Fruit fly (Drosophila melanogaster): Measurements from ENCODE around the gene CG46468.

The CG46468 gene

DNA sequence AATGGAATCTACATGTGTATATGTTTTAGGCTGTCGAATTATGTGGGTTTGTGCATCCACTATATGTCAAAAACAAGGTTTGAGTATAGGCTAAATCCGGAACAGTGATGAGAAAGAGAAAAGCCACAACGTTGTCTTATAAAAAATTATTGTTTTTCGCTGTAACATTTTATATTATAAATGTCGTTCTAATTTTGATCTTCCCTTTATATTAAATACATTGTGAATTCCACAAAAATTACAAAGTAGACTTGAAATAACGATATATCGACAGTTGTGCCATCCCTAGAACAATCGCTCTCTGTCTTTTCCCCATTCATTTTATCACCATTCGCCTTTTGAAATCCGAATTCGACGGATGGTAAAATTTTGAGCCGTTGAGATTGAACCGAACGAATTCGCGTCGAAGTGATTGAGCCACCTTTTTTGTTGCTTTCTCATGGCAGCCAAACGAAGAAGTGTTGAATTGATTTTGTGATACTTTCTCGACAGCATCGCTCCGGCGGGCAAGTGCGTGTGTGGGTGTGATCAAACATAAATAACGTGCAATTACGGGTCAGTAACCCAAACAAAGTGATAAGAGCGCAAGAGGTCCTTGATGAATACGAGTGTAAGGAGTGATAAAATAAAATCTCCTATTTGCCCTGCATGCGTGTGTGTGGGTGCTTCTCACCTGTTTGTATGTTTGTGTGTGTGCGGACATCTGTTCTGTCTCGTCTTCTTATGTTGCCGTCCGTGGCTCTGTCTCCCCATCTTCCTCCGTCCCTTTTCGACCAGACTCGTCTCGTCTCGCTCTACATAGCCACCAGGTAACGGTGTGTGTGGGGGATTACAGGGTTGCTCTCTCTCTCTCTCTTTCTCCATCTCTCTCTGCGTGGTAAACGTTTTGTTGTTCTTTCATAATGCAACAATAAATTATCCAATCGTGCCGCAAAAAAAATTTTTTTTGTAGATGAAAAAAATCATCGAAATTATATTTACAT is 44.1 kb downstream of the CG46468 start, which contains the start of gene Oatp30B (continued):
- TF ChIP-seq Tbp (GFP tag; optimal IDR thresholded peaks at IDR 0.05): no peak
- peak; percentile 77 for TF ChIP-seq nau (GFP tag; optimal IDR thresholded peaks at IDR 0.05)
- peak; percentile 92 for TF ChIP-seq CG7987 (GFP tag; optimal IDR thresholded peaks at IDR 0.05)
- TF ChIP-seq jumu (GFP tag; optimal IDR thresholded peaks at IDR 0.05): peak; percentile 93
- TF ChIP-seq sens-2 (GFP tag; IDR thresholded peaks at IDR 0.05): peak; percentile 96
- TF ChIP-seq Sox102F (GFP tag; optimal IDR thresholded peaks at IDR 0.05): peak; percentile 98
- peak; percentile 97 for TF ChIP-seq CG17328 (GFP tag; IDR thresholded peaks at IDR 0.05)
- peak; percentile 92 for TF ChIP-seq ssp (GFP tag; IDR thresholded peaks at IDR 0.05)
- TF ChIP-seq ase (GFP tag; IDR thresholded peaks at IDR 0.05): peak; percentile 97
- TF ChIP-seq CG12071 (GFP tag; optimal IDR thresholded peaks at IDR 0.05): peak; percentile 88
- peak; percentile 96 for TF ChIP-seq CG4730 (GFP tag; IDR thresholded peaks at IDR 0.05)
- peak in 1 of 2 experiments; percentile 44 for TF ChIP-seq tll (GFP tag; optimal IDR thresholded peaks at IDR 0.05)
- peak; percentile 96 for TF ChIP-seq CG16813 (GFP tag; IDR thresholded peaks at IDR 0.05; ENCODE audit: partially characterized antibody)
- peak; percentile 92 for TF ChIP-seq eyg (GFP tag; optimal IDR thresholded peaks at IDR 0.05)
- peak; percentile 80 for TF ChIP-seq stwl (tag; optimal IDR thresholded peaks at IDR 0.05)
- TF ChIP-seq Fer2 (tag; optimal IDR thresholded peaks at IDR 0.05): peak; percentile 96
- peak; percentile 94 for TF ChIP-seq CG6765 (GFP tag; optimal IDR thresholded peaks at IDR 0.05)
- TF ChIP-seq crc (GFP tag; optimal IDR thresholded peaks at IDR 0.05): peak; percentile 93
- peak; percentile 93 for TF ChIP-seq dmrt99B (tag; optimal IDR thresholded peaks at IDR 0.05)
- TF ChIP-seq CG12219 (GFP tag; optimal IDR thresholded peaks at IDR 0.05): peak; percentile 94
- TF ChIP-seq grau (tag; optimal IDR thresholded peaks at IDR 0.05): peak; percentile 96
- TF ChIP-seq ab (GFP tag; optimal IDR thresholded peaks at IDR 0.05): peak; percentile 70
- TF ChIP-seq exex (tag; optimal IDR thresholded peaks at IDR 0.05): peak; percentile 86
- peak; percentile 95 for TF ChIP-seq Blimp-1 (GFP tag; optimal IDR thresholded peaks at IDR 0.05)
- TF ChIP-seq salm (tag; optimal IDR thresholded peaks at IDR 0.05): peak; percentile 90
- TF ChIP-seq CG18262 (tag; optimal IDR thresholded peaks at IDR 0.05): peak; percentile 96
- TF ChIP-seq Dbx (GFP tag; IDR thresholded peaks at IDR 0.05): peak; percentile 99
- peak; percentile 81 for TF ChIP-seq CG4707 (GFP tag; optimal IDR thresholded peaks at IDR 0.05)
- no peak for TF ChIP-seq pan (optimal IDR thresholded peaks at IDR 0.05)
- peak in 1 of 2 experiments; percentile 98 for TF ChIP-seq pan (GFP tag; optimal IDR thresholded peaks at IDR 0.05 in 1 of 2, IDR thresholded peaks at IDR 0.05 in 1 of 2)
- peak; percentile 97 for TF ChIP-seq CG14860 (GFP tag; IDR thresholded peaks at IDR 0.05; ENCODE audit: partially characterized antibody)
- TF ChIP-seq zen2 (GFP tag; IDR thresholded peaks at IDR 0.05; ENCODE audit: partially characterized antibody): peak; percentile 99; the same call in 2 of the 3 replicates
- peak; percentile 96 for TF ChIP-seq pum (GFP tag; optimal IDR thresholded peaks at IDR 0.05)
- peak; percentile 97 for TF ChIP-seq BEAF-32 (GFP tag; optimal IDR thresholded peaks at IDR 0.05)
- peak; percentile 95 for TF ChIP-seq dati (GFP tag; IDR thresholded peaks at IDR 0.05)
- TF ChIP-seq CG5953 (GFP tag; IDR thresholded peaks at IDR 0.05): peak; percentile 97
- TF ChIP-seq CG4820 (GFP tag; optimal IDR thresholded peaks at IDR 0.05): peak; percentile 96
- peak; percentile 98 for TF ChIP-seq Ptx1 (GFP tag; IDR thresholded peaks at IDR 0.05)
- peak; percentile 97 for TF ChIP-seq HLH3B (GFP tag; IDR thresholded peaks at IDR 0.05)
- peak; percentile 99 for TF ChIP-seq sens (GFP tag)
- TF ChIP-seq tgo (GFP tag; IDR thresholded peaks at IDR 0.05): peak; percentile 97
- TF ChIP-seq tup (GFP tag; optimal IDR thresholded peaks at IDR 0.05): peak; percentile 93
- peak; percentile 95 for TF ChIP-seq Camta (GFP tag; optimal IDR thresholded peaks at IDR 0.05)
- peak; percentile 94 for TF ChIP-seq wor (GFP tag; IDR thresholded peaks at IDR 0.05)
- TF ChIP-seq Lpt (GFP tag; optimal IDR thresholded peaks at IDR 0.05): no peak
- peak; percentile 98 for TF ChIP-seq tin (GFP tag; optimal IDR thresholded peaks at IDR 0.05)
- TF ChIP-seq unc-4 (GFP tag; IDR thresholded peaks at IDR 0.05; ENCODE audit: partially characterized antibody): peak; percentile 98
- TF ChIP-seq bcd (GFP tag; optimal IDR thresholded peaks at IDR 0.05): peak; percentile 95
